Worm (Caenorhabditis elegans): Measurements from ENCODE around the gene atln-2.
A peak's percentile ranks its signal among the peaks of the same experiment; 100 is the strongest.

atln-2 gene

ce11 chrIV:14958551-14958950 lies 22.9 kb upstream of the atln-2 start, which contains the start of gene Y41E3.1 (continued):
- TF ChIP-seq aptf-2 (GFP tag; conservative IDR thresholded peaks at IDR 0.05) (no peak), tbp1 (GFP tag; optimal IDR thresholded peaks at IDR 0.05) (peak; percentile 14), ets-4 (GFP tag; optimal IDR thresholded peaks at IDR 0.05) (no peak), let-607 (tag; optimal IDR thresholded peaks at IDR 0.05) (no peak), unc-62 (GFP tag; optimal IDR thresholded peaks at IDR 0.05) (no peak), F33H1.4 (GFP tag; IDR thresholded peaks at IDR 0.05) (0 out of 2 replicates have a peak, but pooled peaks have one; percentile 8), nhr-120 (GFP tag; IDR thresholded peaks at IDR 0.05) (no peak), F49E8.2 (tag; optimal IDR thresholded peaks at IDR 0.05; ENCODE audit: insufficient read depth) (no peak), madf-10 (tag; optimal IDR thresholded peaks at IDR 0.05) (no peak), F39B2.1 (GFP tag; IDR thresholded peaks at IDR 0.05) (no peak), gei-17 (GFP tag; optimal IDR thresholded peaks at IDR 0.05) (no peak), mcd-1 (GFP tag; IDR thresholded peaks at IDR 0.05) (peak; percentile 54), B0019.2 (GFP tag; conservative IDR thresholded peaks at IDR 0.05) (no peak), pha-4 (tag; optimal IDR thresholded peaks at IDR 0.05) (no peak), hsf-1 (GFP tag; IDR thresholded peaks at IDR 0.05) (peak; percentile 65), ztf-22 (GFP tag; optimal IDR thresholded peaks at IDR 0.05) (no peak), rpc-1 (optimal IDR thresholded peaks at IDR 0.05) (no peak), rpc-1 (tag; optimal IDR thresholded peaks at IDR 0.05) (no peak), die-1 (tag; optimal IDR thresholded peaks at IDR 0.05) (no peak), ama-1 (optimal IDR thresholded peaks at IDR 0.05) (no peak), ama-1 (GFP tag; optimal IDR thresholded peaks at IDR 0.05) (peak in 1 of 2 experiments; percentile 20), attf-6 (GFP tag; IDR thresholded peaks at IDR 0.05) (peak; percentile 96), akir-1 (GFP tag; optimal IDR thresholded peaks at IDR 0.05) (no peak), bed-2 (GFP tag; IDR thresholded peaks at IDR 0.05) (no peak), B0336.3 (GFP tag; IDR thresholded peaks at IDR 0.05) (no peak), lin-54 (GFP tag; optimal IDR thresholded peaks at IDR 0.05) (peak; percentile 32), sea-2 (GFP tag; IDR thresholded peaks at IDR 0.05) (no peak), dpff-1 (tag; optimal IDR thresholded peaks at IDR 0.05) (no peak), ZK185.1 (tag; optimal IDR thresholded peaks at IDR 0.05; ENCODE audit: poor library complexity, severe bottlenecking) (no peak), ztf-25 (GFP tag; IDR thresholded peaks at IDR 0.05) (no peak), ceh-100 (GFP tag; IDR thresholded peaks at IDR 0.05) (no peak)

- TF ChIP-seq nhr-27 (tag; optimal IDR thresholded peaks at IDR 0.05) (no peak), zfh-2 (GFP tag; conservative IDR thresholded peaks at IDR 0.05) (no peak), ztf-26 (tag; optimal IDR thresholded peaks at IDR 0.05) (no peak), ceh-58 (GFP tag; IDR thresholded peaks at IDR 0.05) (no peak), F52B5.7 (tag; optimal IDR thresholded peaks at IDR 0.05) (no peak), lin-35 (GFP tag; optimal IDR thresholded peaks at IDR 0.05) (peak in 2 of 3 experiments; percentile 62 to 86), lin-26 (GFP tag; IDR thresholded peaks at IDR 0.05) (no peak), dpl-1 (GFP tag; optimal IDR thresholded peaks at IDR 0.05) (peak; percentile 88), mel-28 (tag; optimal IDR thresholded peaks at IDR 0.05; ENCODE audit: borderline replicate concordance) (no peak), rcor-1 (GFP tag; IDR thresholded peaks at IDR 0.05) (peak; percentile 62), attf-3 (GFP tag; conservative IDR thresholded peaks at IDR 0.05) (no peak), atf-7 (tag; optimal IDR thresholded peaks at IDR 0.05) (no peak), snpc-3.4 (tag; optimal IDR thresholded peaks at IDR 0.05) (peak; percentile 33), F57C9.4 (tag; optimal IDR thresholded peaks at IDR 0.05) (no peak), nhr-120 (GFP tag; IDR thresholded peaks at IDR 0.05) (no peak), snpc-4 (GFP tag; optimal IDR thresholded peaks at IDR 0.05) (peak; percentile 94), snpc-4 (tag; optimal IDR thresholded peaks at IDR 0.05) (peak; percentile 34 to 97 (median 95)), nhr-90 (tag; optimal IDR thresholded peaks at IDR 0.05) (no peak), athp-1 (tag; optimal IDR thresholded peaks at IDR 0.05) (no peak), lin-54 (GFP tag; optimal IDR thresholded peaks at IDR 0.05) (peak; percentile 91), D2030.7 (GFP tag; IDR thresholded peaks at IDR 0.05) (peak; percentile 59; the same call in 1 of the 2 replicates), F55B11.4 (tag; optimal IDR thresholded peaks at IDR 0.05; ENCODE audit: borderline replicate concordance, insufficient read depth) (no peak)
These were observed 22.0 kb upstream of the atln-2 start for ce11 chrIV:14959375-14959774.

Data from whole organism, young adult.